Worm (Caenorhabditis elegans) whole organism, L4 larva: ENCODE data around the gene sru-31.

Experiments
- R02D3.7 ChIP-seq: fragments of 150-350 bp; sonication (generic microtip); optimal IDR thresholded peaks from 3 replicates; lab custom pipeline; 2014; ENCODE audit warnings: missing biosample characterization, missing genetic modification characterization
- ZK546.5 ChIP-seq, 2 experiments: sonication (generic microtip); optimal IDR thresholded peaks; 2 replicates each; lab custom pipeline; 2017; ENCODE audit warnings: missing biosample characterization in 2 of 2, missing genetic modification characterization in 2 of 2
- daf-19 ChIP-seq: fragments of 200-800 bp; sonication (Bioruptor generic); conservative IDR thresholded peaks from 2 replicates; pipeline ENCODE4 v1.3.6; 2022; ENCODE audit warnings: missing genetic modification characterization, missing compliant biosample characterization
- lir-3 ChIP-seq: sonication (generic microtip); optimal IDR thresholded peaks from 2 replicates; lab custom pipeline; 2016; ENCODE audit warnings: mild to moderate bottlenecking, missing genetic modification characterization, missing compliant biosample characterization
- spr-3 ChIP-seq: fragments of 200-800 bp; sonication (Bioruptor generic); optimal IDR thresholded peaks from 2 replicates; lab custom pipeline; 2018; ENCODE audit warnings: mild to moderate bottlenecking, missing genetic modification characterization, missing compliant biosample characterization

DNA sequence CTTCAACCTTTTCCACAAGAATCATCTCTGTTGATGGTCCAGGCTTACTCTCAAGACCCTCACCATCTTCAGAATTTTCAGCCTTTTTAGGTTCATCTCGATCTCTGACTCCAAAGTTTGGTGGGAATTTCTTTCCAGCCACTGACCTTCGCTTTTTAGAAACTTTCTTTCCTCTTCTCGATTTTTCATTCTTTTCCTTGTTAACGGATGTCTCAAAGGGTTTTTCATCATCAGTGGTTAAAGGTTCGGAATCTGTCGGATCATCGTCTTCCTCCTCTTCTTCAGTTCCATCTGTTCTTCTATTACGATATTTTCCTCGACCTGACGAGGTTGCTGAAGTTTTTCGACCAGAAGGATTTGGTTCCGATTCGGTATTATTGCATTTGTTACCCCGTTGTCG lies 32.1 kb downstream of the sru-31 start:
- TF ChIP-seq lir-3 (tag; lab: Kevin White, UChicago): no peak
- TF ChIP-seq ZK546.5 (tag; optimal IDR thresholded peaks at IDR 0.05; lab: Kevin White, UChicago): no peak
- no peak for TF ChIP-seq R02D3.7 (tag; lab: Kevin White, UChicago)
- TF ChIP-seq spr-3 (GFP tag; lab: Kevin White, UChicago): no peak
- TF ChIP-seq daf-19: no peak
